Worm (Caenorhabditis elegans) whole organism, young adult: Measurements from ENCODE around the gene Y32H12A.8.
A peak's percentile ranks its signal among the peaks of the same experiment; 100 is the strongest.

Experiments used
- B0019.2 ChIP-seq: fragments of 200-800 bp; sonication (Bioruptor generic); conservative IDR thresholded peaks from 2 replicates; pipeline ENCODE4 v1.3.6; 2022; ENCODE audit warnings: missing genetic modification reagents, missing genetic modification characterization, missing compliant biosample characterization
- B0336.3 ChIP-seq: fragments of 200-800 bp; sonication (Bioruptor generic); IDR thresholded peaks from 2 replicates; pipeline ENCODE4 v1.3.6; 2022; ENCODE audit warnings: missing genetic modification characterization, missing compliant biosample characterization
- C17E4.6 ChIP-seq: fragments of 200-800 bp; sonication (Bioruptor generic); IDR thresholded peaks from 2 replicates; pipeline ENCODE4 v1.3.6; 2022; ENCODE audit warnings: missing genetic modification reagents, missing genetic modification characterization, missing compliant biosample characterization
- D2030.7 ChIP-seq: fragments of 200-800 bp; sonication (Bioruptor generic); IDR thresholded peaks from 2 replicates; pipeline ENCODE4 v1.3.6; 2022; ENCODE audit warnings: missing genetic modification reagents, missing genetic modification characterization, missing compliant biosample characterization
- F23B12.7 ChIP-seq: sonication (generic microtip); optimal IDR thresholded peaks from 2 replicates; lab custom pipeline; 2017; ENCODE audit warnings: missing genetic modification characterization, mild to moderate bottlenecking, missing compliant biosample characterization, antibody characterized with exemption, moderate library complexity; ENCODE audit not compliant: insufficient read depth
- F52B5.7 ChIP-seq: sonication (generic microtip); optimal IDR thresholded peaks from 2 replicates; lab custom pipeline; 2016; ENCODE audit warnings: mild to moderate bottlenecking, missing genetic modification characterization, missing compliant biosample characterization
- F55B11.4 ChIP-seq: sonication (generic microtip); optimal IDR thresholded peaks from 2 replicates; lab custom pipeline; 2016; ENCODE audit warnings: missing compliant biosample characterization, missing genetic modification characterization, borderline replicate concordance; ENCODE audit not compliant: insufficient read depth
- K11D2.4 ChIP-seq: fragments of 200-800 bp; sonication (Bioruptor generic); IDR thresholded peaks from 2 replicates; pipeline ENCODE4 v1.3.6; 2022; ENCODE audit warnings: missing genetic modification reagents, missing genetic modification characterization, missing compliant biosample characterization
- K12H6.12 ChIP-seq: fragments of 200-800 bp; sonication (Bioruptor generic); optimal IDR thresholded peaks from 2 replicates; lab custom pipeline; 2018; ENCODE audit warnings: mild to moderate bottlenecking, missing genetic modification characterization, missing compliant biosample characterization
- ama-1 ChIP-seq, 3 experiments: fragments of 150-350 bp in 1 of 3; sonication (generic microtip) in 2 of 3; optimal IDR thresholded peaks; 2 replicates each; lab custom pipeline; 2014 to 2018; ENCODE audit warnings: missing biosample characterization in 2 of 3, missing genetic modification characterization in 2 of 3, missing genetic modification reagents in 2 of 3
- atf-7 ChIP-seq: sonication (generic microtip); optimal IDR thresholded peaks from 2 replicates; lab custom pipeline; 2017; ENCODE audit warnings: mild to moderate bottlenecking, missing genetic modification characterization, missing compliant biosample characterization
- athp-1 ChIP-seq: sonication (generic microtip); optimal IDR thresholded peaks from 2 replicates; lab custom pipeline; 2017; ENCODE audit warnings: mild to moderate bottlenecking, missing genetic modification characterization, missing compliant biosample characterization
- attf-5 ChIP-seq: fragments of 200-800 bp; sonication (Bioruptor generic); optimal IDR thresholded peaks from 2 replicates; lab custom pipeline; 2018; ENCODE audit warnings: mild to moderate bottlenecking, missing genetic modification characterization, missing compliant biosample characterization
- bed-1 ChIP-seq: fragments of 200-800 bp; sonication (Bioruptor generic); IDR thresholded peaks from 2 replicates; pipeline ENCODE4 v1.3.6; 2022; ENCODE audit warnings: missing genetic modification reagents, missing genetic modification characterization, missing compliant biosample characterization
- cebp-1 ChIP-seq, 2 experiments: fragments of 200-800 bp in 1 of 2; sonication (Bioruptor generic) in 1 of 2; sonication (generic microtip) in 1 of 2; IDR thresholded peaks in 1 of 2; optimal IDR thresholded peaks in 1 of 2; 2 replicates each; pipeline versions ENCODE4 v1.3.6 to Lab custom; 2017 to 2022; ENCODE audit warnings: missing compliant biosample characterization in 2 of 2, missing genetic modification characterization in 2 of 2, mild to moderate bottlenecking in 1 of 2, missing genetic modification reagents in 1 of 2, moderate library complexity in 1 of 2
- ceh-58 ChIP-seq: fragments of 200-800 bp; sonication (Bioruptor generic); IDR thresholded peaks from 2 replicates; pipeline ENCODE4 v1.3.6; 2022; ENCODE audit warnings: missing genetic modification characterization, missing compliant biosample characterization
- ceh-79 ChIP-seq: sonication (generic microtip); optimal IDR thresholded peaks from 2 replicates; lab custom pipeline; 2017; ENCODE audit warnings: mild to moderate bottlenecking, missing genetic modification characterization, missing compliant biosample characterization
- egl-44 ChIP-seq: fragments of 200-800 bp; sonication (Bioruptor generic); IDR thresholded peaks from 2 replicates; pipeline ENCODE4 v1.3.6; 2022; ENCODE audit warnings: missing genetic modification reagents, missing genetic modification characterization, missing compliant biosample characterization
- egrh-3 ChIP-seq: fragments of 200-800 bp; sonication (Bioruptor generic); IDR thresholded peaks from 2 replicates; pipeline ENCODE4 v1.3.6; 2022; ENCODE audit warnings: missing genetic modification reagents, missing genetic modification characterization, missing compliant biosample characterization
- him-1 ChIP-seq: sonication (generic microtip); optimal IDR thresholded peaks from 2 replicates; lab custom pipeline; 2016; ENCODE audit warnings: missing genotype, missing genetic modification reagents, missing genetic modification characterization, missing compliant biosample characterization
- hlh-12 ChIP-seq: sonication (generic microtip); optimal IDR thresholded peaks from 2 replicates; lab custom pipeline; 2016; ENCODE audit warnings: missing genetic modification characterization, missing compliant biosample characterization
- hlh-26 ChIP-seq: fragments of 200-800 bp; sonication (Bioruptor generic); conservative IDR thresholded peaks from 2 replicates; pipeline ENCODE4 v1.3.6; 2022; ENCODE audit warnings: missing genetic modification reagents, missing genetic modification characterization, missing compliant biosample characterization
- hrde-1 ChIP-seq: sonication (generic microtip); optimal IDR thresholded peaks from 2 replicates; lab custom pipeline; 2016; ENCODE audit warnings: missing genetic modification characterization, mild to moderate bottlenecking, missing compliant biosample characterization, moderate library complexity, missing genotype, missing genetic modification reagents, borderline replicate concordance
- lag-1 ChIP-seq: fragments of 200-800 bp; sonication (Bioruptor generic); IDR thresholded peaks from 2 replicates; pipeline ENCODE4 v1.3.6; 2022; ENCODE audit warnings: missing genetic modification reagents, missing genetic modification characterization, missing compliant biosample characterization
- lin-26 ChIP-seq: fragments of 200-800 bp; sonication (Bioruptor generic); IDR thresholded peaks from 2 replicates; pipeline ENCODE4 v1.3.6; 2022; ENCODE audit warnings: missing genetic modification reagents, missing genetic modification characterization, missing compliant biosample characterization
- lin-54 ChIP-seq: fragments of 200-800 bp; sonication (Bioruptor generic); optimal IDR thresholded peaks from 2 replicates; lab custom pipeline; 2018; ENCODE audit warnings: mild to moderate bottlenecking, missing genetic modification characterization, missing compliant biosample characterization
- madf-6 ChIP-seq: fragments of 200-800 bp; sonication (Bioruptor generic); IDR thresholded peaks from 2 replicates; pipeline ENCODE4 v1.3.6; 2022; ENCODE audit warnings: missing genetic modification reagents, missing genetic modification characterization, missing compliant biosample characterization
- mcd-1 ChIP-seq: fragments of 200-800 bp; sonication (Bioruptor generic); IDR thresholded peaks from 2 replicates; pipeline ENCODE4 v1.3.6; 2022; ENCODE audit warnings: missing genetic modification reagents, missing genetic modification characterization, missing compliant biosample characterization
- mes-4 ChIP-seq: sonication (generic microtip); optimal IDR thresholded peaks from 2 replicates; lab custom pipeline; 2016; ENCODE audit warnings: missing genotype, missing genetic modification characterization, missing compliant biosample characterization
- rcor-1 ChIP-seq: fragments of 200-800 bp; sonication (Bioruptor generic); IDR thresholded peaks from 2 replicates; pipeline ENCODE4 v1.3.6; 2022; ENCODE audit warnings: missing genetic modification reagents, missing genetic modification characterization, missing compliant biosample characterization
- sea-2 ChIP-seq: fragments of 200-800 bp; sonication (Bioruptor generic); IDR thresholded peaks from 2 replicates; pipeline ENCODE4 v1.3.6; 2022; ENCODE audit warnings: missing genetic modification characterization, missing compliant biosample characterization
- snpc-1.3 ChIP-seq: sonication (generic microtip); optimal IDR thresholded peaks from 2 replicates; lab custom pipeline; 2017; ENCODE audit warnings: missing genetic modification characterization, mild to moderate bottlenecking, missing compliant biosample characterization, antibody characterized with exemption, moderate library complexity, missing genotype, missing genetic modification reagents; ENCODE audit not compliant: insufficient read depth
- sptf-2 ChIP-seq: fragments of 200-800 bp; sonication (Bioruptor generic); optimal IDR thresholded peaks from 2 replicates; lab custom pipeline; 2018; ENCODE audit warnings: mild to moderate bottlenecking, missing genetic modification characterization, missing compliant biosample characterization
- tbp1 ChIP-seq: fragments of 200-800 bp; sonication (Bioruptor generic); optimal IDR thresholded peaks from 2 replicates; lab custom pipeline; 2018; ENCODE audit warnings: mild to moderate bottlenecking, missing genetic modification characterization, missing compliant biosample characterization
- tlf-1 ChIP-seq: fragments of 200-800 bp; sonication (Bioruptor generic); optimal IDR thresholded peaks from 2 replicates; lab custom pipeline; 2018; ENCODE audit warnings: mild to moderate bottlenecking, missing genetic modification characterization, missing compliant biosample characterization
- unc-130 ChIP-seq: sonication (generic microtip); optimal IDR thresholded peaks from 2 replicates; lab custom pipeline; 2016; ENCODE audit warnings: missing genetic modification reagents, missing genetic modification characterization, missing compliant biosample characterization
- xnd-1 ChIP-seq: sonication (generic microtip); optimal IDR thresholded peaks from 2 replicates; lab custom pipeline; 2016; ENCODE audit warnings: missing genotype, missing genetic modification reagents, missing genetic modification characterization, missing compliant biosample characterization
- zfh-2 ChIP-seq: fragments of 200-800 bp; sonication (Bioruptor generic); conservative IDR thresholded peaks from 2 replicates; pipeline ENCODE4 v1.3.6; 2022; ENCODE audit warnings: missing genetic modification reagents, missing genetic modification characterization, missing compliant biosample characterization
- ztf-26 ChIP-seq: sonication (generic microtip); optimal IDR thresholded peaks from 2 replicates; lab custom pipeline; 2017; ENCODE audit warnings: missing genetic modification characterization, missing compliant biosample characterization
- ztf-3 ChIP-seq: fragments of 200-800 bp; sonication (Bioruptor generic); optimal IDR thresholded peaks from 2 replicates; lab custom pipeline; 2018; ENCODE audit warnings: mild to moderate bottlenecking, missing genetic modification characterization, missing compliant biosample characterization

The Y32H12A.8 gene

ce11 chrIII:5395746-5396145, 10.1 kb downstream of the Y32H12A.8 start:
- TF ChIP-seq egrh-3: peak; percentile 64
- peak; percentile 78 for TF ChIP-seq zfh-2
- TF ChIP-seq sea-2 (GFP tag; lab: Robert Waterston, UW): 0 out of 2 replicates have a peak, but pooled peaks have one; percentile 46
- TF ChIP-seq attf-5: no peak
- no peak for TF ChIP-seq mes-4
- TF ChIP-seq, all 124 proteins: peak for 3

- TF ChIP-seq F55B11.4: no peak
- TF ChIP-seq F23B12.7 (tag; lab: Kevin White, UChicago): no peak
- no peak for TF ChIP-seq snpc-1.3
- TF ChIP-seq D2030.7 (GFP tag; lab: Robert Waterston, UW): no peak
- no peak for TF ChIP-seq K11D2.4 (GFP tag; lab: Robert Waterston, UW)
- TF ChIP-seq hrde-1 (tag; lab: Kevin White, UChicago): no peak
- TF ChIP-seq bed-1 (GFP tag; lab: Robert Waterston, UW): no peak
- no peak for TF ChIP-seq ceh-79 (tag; lab: Kevin White, UChicago)
- no peak for TF ChIP-seq lag-1 (GFP tag; lab: Robert Waterston, UW)
- TF ChIP-seq atf-7 (tag; lab: Kevin White, UChicago): no peak
- TF ChIP-seq C17E4.6 (GFP tag; lab: Robert Waterston, UW): no peak
Measured at ce11 chrIII:5389365-5389764, 16.5 kb downstream of the Y32H12A.8 start.

ce11 chrIII:5388113-5388512, 17.7 kb downstream of the Y32H12A.8 start:
- no peak for TF ChIP-seq ztf-26 (tag; lab: Kevin White, UChicago)
- TF ChIP-seq lin-26 (GFP tag; lab: Robert Waterston, UW): no peak
- no peak for TF ChIP-seq rcor-1 (GFP tag; lab: Robert Waterston, UW)
- TF ChIP-seq hlh-26 (GFP tag; lab: Robert Waterston, UW): no peak
- TF ChIP-seq cebp-1 (GFP tag; IDR thresholded peaks at IDR 0.05; lab: Robert Waterston, UW): no peak
- no peak for TF ChIP-seq cebp-1 (tag; optimal IDR thresholded peaks at IDR 0.05; lab: Kevin White, UChicago)
- TF ChIP-seq, all 124 proteins: peak for 0

- TF ChIP-seq tlf-1 (GFP tag; lab: Kevin White, UChicago) (no peak), K11D2.4 (GFP tag; lab: Robert Waterston, UW) (no peak), B0336.3 (no peak), ama-1 (optimal IDR thresholded peaks at IDR 0.05; lab: Kevin White, UChicago) (no peak), ama-1 (GFP tag; optimal IDR thresholded peaks at IDR 0.05; lab: Kevin White, UChicago) (no peak), B0019.2 (GFP tag; lab: Robert Waterston, UW) (no peak), hlh-12 (tag; lab: Kevin White, UChicago) (no peak), F52B5.7 (no peak), sptf-2 (GFP tag; lab: Kevin White, UChicago) (no peak), ztf-3 (GFP tag; lab: Kevin White, UChicago) (no peak), xnd-1 (tag; lab: Kevin White, UChicago) (no peak), tbp1 (no peak)
- TF ChIP-seq, all 124 proteins: peak for 0
Measured at ce11 chrIII:5385315-5385714, 20.5 kb downstream of the Y32H12A.8 start, which contains the start of gene Y32H12A.7. TSS of gene Y32H12A.7 (minus strand) at chrIII:5385415.

- TF ChIP-seq hrde-1 (tag; lab: Kevin White, UChicago) (no peak), K11D2.4 (GFP tag; lab: Robert Waterston, UW) (no peak), madf-6 (GFP tag; lab: Robert Waterston, UW) (no peak), athp-1 (tag; lab: Kevin White, UChicago) (no peak), D2030.7 (GFP tag; lab: Robert Waterston, UW) (no peak), mcd-1 (no peak), ceh-58 (GFP tag; lab: Robert Waterston, UW) (no peak), K12H6.12 (tag; lab: Kevin White, UChicago) (no peak), lin-54 (GFP tag; lab: Kevin White, UChicago) (no peak), unc-130 (no peak), ama-1 (optimal IDR thresholded peaks at IDR 0.05; lab: Kevin White, UChicago) (no peak), ama-1 (GFP tag; optimal IDR thresholded peaks at IDR 0.05; lab: Kevin White, UChicago) (no peak), cebp-1 (GFP tag; IDR thresholded peaks at IDR 0.05; lab: Robert Waterston, UW) (no peak), cebp-1 (tag; optimal IDR thresholded peaks at IDR 0.05; lab: Kevin White, UChicago) (no peak), egl-44 (GFP tag; lab: Robert Waterston, UW) (no peak), him-1 (no peak), attf-5 (no peak)
- TF ChIP-seq, all 124 proteins: peak for 0
Measured at ce11 chrIII:5382073-5382472, 23.8 kb downstream of the Y32H12A.8 start, which contains the start of gene Y32H12A.6. TSS of gene Y32H12A.6 (minus strand) at chrIII:5382173.
